Worm (Caenorhabditis elegans): ENCODE data around the gene srab-20.
A peak's percentile ranks its signal among the peaks of the same experiment; 100 is the strongest.

- TF ChIP-seq nhr-28 (tag; optimal IDR thresholded peaks at IDR 0.05) (no peak), snpc-4 (tag; optimal IDR thresholded peaks at IDR 0.05) (no peak), egl-27 (tag; optimal IDR thresholded peaks at IDR 0.05) (no peak), nhr-12 (tag; optimal IDR thresholded peaks at IDR 0.05) (no peak), pqm-1 (tag; optimal IDR thresholded peaks at IDR 0.05) (peak; percentile 62), zag-1 (tag; optimal IDR thresholded peaks at IDR 0.05) (no peak), nhr-237 (tag; optimal IDR thresholded peaks at IDR 0.05) (no peak), skn-1 (tag; optimal IDR thresholded peaks at IDR 0.05) (no peak), mdl-1 (tag; optimal IDR thresholded peaks at IDR 0.05) (no peak), R02D3.7 (tag; optimal IDR thresholded peaks at IDR 0.05) (no peak), aly-2 (tag; optimal IDR thresholded peaks at IDR 0.05) (no peak), nhr-25 (tag; optimal IDR thresholded peaks at IDR 0.05) (no peak), nhr-43 (tag; optimal IDR thresholded peaks at IDR 0.05; ENCODE audit: poor library complexity, severe bottlenecking) (no peak)
Observed at ce11 chrV:3388299-3388698, 40.5 kb upstream of the srab-20 start.

Measured in whole organism, L3 larva.